Worm (Caenorhabditis elegans) whole organism, L4/young adult: ENCODE measurements around the gene eor-2.

Source experiments
- dao-5 ChIP-seq: sonication (generic microtip); optimal IDR thresholded peaks from 2 replicates; lab custom pipeline; 2016; ENCODE audit warnings: missing genotype, missing genetic modification characterization, moderate library complexity, missing compliant biosample characterization
- him-1 ChIP-seq: sonication (generic microtip); optimal IDR thresholded peaks from 2 replicates; lab custom pipeline; 2016; ENCODE audit warnings: missing genotype, missing genetic modification reagents, missing genetic modification characterization, missing compliant biosample characterization

DNA sequence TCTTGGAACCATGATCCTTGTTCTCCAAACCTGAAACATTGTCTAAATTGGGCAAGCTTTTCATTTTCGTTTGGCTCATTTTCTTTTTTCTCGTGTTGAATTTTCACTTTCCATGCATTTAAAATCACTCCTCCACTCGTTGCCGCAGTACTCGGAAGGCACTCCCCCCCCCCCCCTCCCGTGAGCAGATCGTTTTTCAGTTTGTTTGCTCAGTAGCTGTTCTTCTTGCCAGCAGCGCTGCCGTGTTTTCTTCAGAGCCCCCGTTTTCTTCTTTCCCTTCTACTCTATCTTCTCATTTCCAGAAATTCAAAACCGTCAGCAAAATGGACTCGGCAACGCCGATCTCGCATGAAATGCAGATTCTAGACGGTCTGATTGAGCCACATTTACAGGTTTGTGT is 8.0 kb upstream of the eor-2 start, which contains the start of gene C44H4.8:
- TF ChIP-seq dao-5 (tag; lab: Kevin White, UChicago) (no peak), him-1 (tag; lab: Kevin White, UChicago) (no peak)
